Worm (Caenorhabditis elegans): ENCODE data around the gene irld-33.

DNA sequence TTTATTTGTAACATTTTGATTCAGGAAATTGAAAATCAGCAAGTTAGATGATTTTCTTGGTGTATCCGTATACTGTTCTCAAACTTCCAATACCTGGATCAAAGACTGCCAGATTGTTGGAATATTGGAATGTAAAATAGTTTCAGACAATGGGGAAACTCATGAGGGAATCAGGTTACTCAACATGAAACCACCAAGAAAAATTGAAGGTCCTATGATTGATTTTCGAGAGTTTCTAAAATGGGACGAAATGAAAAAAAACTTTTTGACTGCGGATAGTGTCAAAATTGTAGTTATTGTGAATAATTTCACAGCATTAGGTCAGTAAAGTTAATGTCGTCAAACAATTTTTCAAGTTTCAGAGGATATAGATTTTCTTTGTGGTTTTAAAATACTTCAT, 32.9 kb downstream of the irld-33 start, which contains the start of gene math-3:
- TF ChIP-seq hpl-2 (GFP tag; optimal IDR thresholded peaks at IDR 0.05) (no peak), zip-4 (GFP tag; optimal IDR thresholded peaks at IDR 0.05) (no peak)
